Worm (Caenorhabditis elegans): ENCODE measurements around the gene F14H12.6.
"Not testable (repeated sequence)": the region's sequence is repeated elsewhere in the genome, so short reads cannot be mapped to it uniquely, and the experiment has no call there.

DNA sequence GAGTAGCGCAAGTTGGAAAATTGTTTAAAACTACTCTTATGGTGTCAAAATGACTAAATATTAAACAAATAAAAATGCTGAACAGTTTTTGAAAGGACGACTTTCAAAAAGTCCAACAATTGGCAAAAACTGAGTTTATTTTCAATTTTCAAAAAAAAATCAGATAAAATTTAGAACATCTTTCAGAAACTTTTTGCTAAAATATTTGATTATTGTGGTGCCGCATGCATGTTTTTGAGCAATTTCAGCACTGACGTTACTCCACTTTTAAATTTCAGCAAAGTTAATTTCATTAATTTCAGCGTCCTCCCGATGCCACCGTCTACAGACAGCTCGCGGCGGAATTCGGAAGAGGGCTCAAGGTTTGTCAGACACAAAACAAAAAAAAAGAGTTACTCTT is 18.0 kb downstream of the F14H12.6 start, which contains the start of gene cst-1:
- not testable (repeated sequence) for TF ChIP-seq nhr-27 (tag; optimal IDR thresholded peaks at IDR 0.05); unc-62 (GFP tag; optimal IDR thresholded peaks at IDR 0.05); unc-130 (GFP tag; optimal IDR thresholded peaks at IDR 0.05); B0261.1 (tag; optimal IDR thresholded peaks at IDR 0.05); nfya-1 (tag; optimal IDR thresholded peaks at IDR 0.05; ENCODE audit: borderline replicate concordance, insufficient read depth); pha-4 (tag; optimal IDR thresholded peaks at IDR 0.05); ama-1 (optimal IDR thresholded peaks at IDR 0.05); ama-1 (GFP tag; optimal IDR thresholded peaks at IDR 0.05); him-1 (tag; optimal IDR thresholded peaks at IDR 0.05); K12H6.12 (tag; optimal IDR thresholded peaks at IDR 0.05)
